Fruit fly (Drosophila melanogaster) whole organism: ENCODE measurements around the gene Svip.

Experiments
- CG8478 ChIP-seq: fragments of >200 bp; optimal IDR thresholded peaks from 2 replicates; lab custom pipeline; 2018; ENCODE audit warnings: inconsistent platforms
- Dll ChIP-seq: fragments of >200 bp; optimal IDR thresholded peaks from 2 replicates; lab custom pipeline; 2017
- pan ChIP-seq: fragments of >200 bp; optimal IDR thresholded peaks from 2 replicates; lab custom pipeline; 2017
- psq ChIP-seq: fragments of >200 bp; optimal IDR thresholded peaks from 2 replicates; lab custom pipeline; 2017

DNA sequence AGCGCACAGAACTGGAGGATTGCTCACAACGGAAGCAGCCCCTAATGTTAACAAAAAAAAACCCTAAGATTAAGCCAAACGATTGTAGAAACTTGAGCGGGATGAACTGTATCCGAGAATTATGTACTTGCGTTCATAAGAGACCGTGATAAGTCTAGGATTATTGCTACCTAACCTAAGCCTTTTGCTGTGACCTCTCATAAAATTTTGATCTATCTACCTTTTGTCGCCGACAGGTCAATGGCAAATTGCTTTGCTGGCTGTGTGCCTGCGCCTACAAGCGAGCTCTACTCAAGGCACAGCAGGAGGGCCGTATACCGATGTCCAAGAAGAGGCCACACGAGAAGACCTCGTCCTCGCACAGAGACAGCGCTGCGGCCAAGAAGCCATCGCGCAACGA is 9.9 kb downstream of the Svip start:
- TF ChIP-seq CG8478 (lab: Kevin White, UChicago) (no peak), Dll (lab: Kevin White, UChicago) (no peak), psq (no peak), pan (lab: Kevin White, UChicago) (no peak)
